Fruit fly (Drosophila melanogaster) whole organism, pupa: ENCODE results near the gene CG42717.

Experiments
- CG10348 ChIP-seq: fragments of 200-800 bp; sonication (Bioruptor generic); IDR thresholded peaks from 2 replicates; pipeline ENCODE4 v1.3.6; 2022; ENCODE audit warnings: missing biosample characterization, missing genetic modification characterization
- CG12605 ChIP-seq: fragments of 200-800 bp; sonication (Bioruptor generic); IDR thresholded peaks from 2 replicates; pipeline ENCODE4 v1.3.6; 2022; ENCODE audit warnings: missing biosample characterization, missing genetic modification characterization
- CG13204 ChIP-seq: fragments of 200-800 bp; sonication (Bioruptor generic); optimal IDR thresholded peaks from 2 replicates; lab custom pipeline; 2018; ENCODE audit warnings: missing biosample characterization, mild to moderate bottlenecking, missing genetic modification characterization, moderate library complexity
- CG14655 ChIP-seq: fragments of 200-800 bp; sonication (Bioruptor generic); optimal IDR thresholded peaks from 3 replicates; lab custom pipeline; 2017; ENCODE audit warnings: mild to moderate bottlenecking, missing biosample characterization, missing genetic modification reagents, missing genetic modification characterization
- CG15710 ChIP-seq: fragments of 200-800 bp; sonication (Bioruptor generic); optimal IDR thresholded peaks from 2 replicates; lab custom pipeline; 2018; ENCODE audit warnings: missing biosample characterization, mild to moderate bottlenecking, missing genetic modification characterization, moderate library complexity
- CG17806 ChIP-seq: fragments of 200-800 bp; sonication (Bioruptor generic); optimal IDR thresholded peaks from 2 replicates; lab custom pipeline; 2018; ENCODE audit warnings: missing biosample characterization, mild to moderate bottlenecking, missing genetic modification characterization, moderate library complexity
- CG32121 ChIP-seq: fragments of 200-800 bp; sonication (Bioruptor generic); IDR thresholded peaks from 2 replicates; pipeline ENCODE4 v1.3.6; 2022; ENCODE audit warnings: missing biosample characterization, missing genetic modification characterization
- CG34367 ChIP-seq: fragments of 200-800 bp; sonication (Bioruptor generic); optimal IDR thresholded peaks from 2 replicates; lab custom pipeline; 2018; ENCODE audit warnings: missing biosample characterization, mild to moderate bottlenecking, missing genetic modification characterization
- CG4496 ChIP-seq: fragments of 200-800 bp; sonication (Bioruptor generic); IDR thresholded peaks from 3 replicates; pipeline ENCODE4 v1.3.6; 2022; ENCODE audit warnings: missing biosample characterization, missing genetic modification characterization
- CG8159 ChIP-seq: fragments of 200-800 bp; sonication (Bioruptor generic); optimal IDR thresholded peaks from 3 replicates; lab custom pipeline; 2018; ENCODE audit warnings: missing biosample characterization, mild to moderate bottlenecking, missing genetic modification characterization, moderate library complexity
- CG8301 ChIP-seq: fragments of 200-800 bp; sonication (Bioruptor generic); optimal IDR thresholded peaks from 2 replicates; lab custom pipeline; 2018; ENCODE audit warnings: missing biosample characterization, mild to moderate bottlenecking, missing genetic modification characterization
- CG9948 ChIP-seq: fragments of 200-800 bp; sonication (Bioruptor generic); optimal IDR thresholded peaks from 2 replicates; lab custom pipeline; 2018; ENCODE audit warnings: missing biosample characterization, mild to moderate bottlenecking, missing genetic modification characterization, moderate library complexity
- D1 ChIP-seq: fragments of 200-800 bp; sonication (Bioruptor generic); optimal IDR thresholded peaks from 2 replicates; lab custom pipeline; 2018; ENCODE audit warnings: missing biosample characterization, mild to moderate bottlenecking, missing genetic modification characterization, moderate library complexity
- EcR ChIP-seq: fragments of 200-800 bp; sonication (Bioruptor generic); optimal IDR thresholded peaks from 3 replicates; lab custom pipeline; 2019; ENCODE audit warnings: missing biosample characterization, missing genetic modification characterization, mild to moderate bottlenecking, moderate library complexity, missing genetic modification reagents
- Ets98B ChIP-seq: fragments of 200-800 bp; sonication (Bioruptor generic); IDR thresholded peaks from 2 replicates; pipeline ENCODE4 v1.3.6; 2022; ENCODE audit warnings: missing biosample characterization, missing genetic modification characterization
- Pif1A ChIP-seq: fragments of 200-800 bp; sonication (Bioruptor generic); optimal IDR thresholded peaks from 3 replicates; lab custom pipeline; 2016; ENCODE audit warnings: missing biosample characterization, missing genetic modification characterization
- Pif1B ChIP-seq: fragments of 200-800 bp; sonication (Bioruptor generic); optimal IDR thresholded peaks from 3 replicates; lab custom pipeline; 2016; ENCODE audit warnings: missing biosample characterization, missing genetic modification characterization
- Snoo ChIP-seq: fragments of 200-800 bp; sonication (Bioruptor generic); optimal IDR thresholded peaks from 3 replicates; lab custom pipeline; 2017; ENCODE audit warnings: missing biosample characterization, mild to moderate bottlenecking, missing genetic modification characterization, inconsistent platforms
- fd96Ca ChIP-seq: fragments of 200-800 bp; sonication (Bioruptor generic); IDR thresholded peaks from 3 replicates; pipeline ENCODE4 v1.3.6; 2022; ENCODE audit warnings: missing biosample characterization, missing genetic modification characterization
- gl ChIP-seq: fragments of 200-800 bp; sonication (Bioruptor generic); optimal IDR thresholded peaks from 2 replicates; lab custom pipeline; 2018; ENCODE audit warnings: missing biosample characterization, mild to moderate bottlenecking, missing genetic modification characterization
- rn ChIP-seq: fragments of 200-800 bp; sonication (Bioruptor generic); IDR thresholded peaks from 2 replicates; pipeline ENCODE4 v1.3.6; 2022; ENCODE audit warnings: missing biosample characterization, missing genetic modification characterization

The CG42717 gene

dm6 chr3L:16053026-16053556 is 20.1 kb upstream of the CG42717 start:
- TF ChIP-seq EcR (GFP tag; lab: Kevin White, UChicago) (no peak), D1 (tag; lab: Kevin White, UChicago) (no peak), CG13204 (GFP tag; lab: Kevin White, UChicago) (no peak)

- TF ChIP-seq Pif1A (GFP tag; lab: Kevin White, UChicago) (peak; percentile 50), CG17806 (tag; lab: Kevin White, UChicago) (no peak), Ets98B (GFP tag; lab: Robert Waterston, UW) (0 out of 2 replicates have a peak, but pooled peaks have one; percentile 12), D1 (tag; lab: Kevin White, UChicago) (peak; percentile 8), CG32121 (GFP tag; lab: Robert Waterston, UW) (no peak), Snoo (tag; lab: Kevin White, UChicago) (no peak), CG8301 (peak; percentile 13), CG10348 (no peak), CG12605 (GFP tag; lab: Robert Waterston, UW) (no peak), CG9948 (tag; lab: Kevin White, UChicago) (no peak), EcR (GFP tag; lab: Kevin White, UChicago) (peak; percentile 33), CG14655 (GFP tag; lab: Kevin White, UChicago) (peak; percentile 13), CG4496 (GFP tag; lab: Robert Waterston, UW) (0 out of 3 replicates have a peak, but pooled peaks have one; percentile 13), CG8159 (peak; percentile 25), Pif1B (GFP tag; lab: Kevin White, UChicago) (peak; percentile 45), CG13204 (GFP tag; lab: Kevin White, UChicago) (peak; percentile 8), CG34367 (tag; lab: Kevin White, UChicago) (no peak), rn (GFP tag; lab: Robert Waterston, UW) (no peak), fd96Ca (peak; percentile 21; the same call in 1 of the 3 replicates), CG15710 (tag; lab: Kevin White, UChicago) (no peak), gl (tag; lab: Kevin White, UChicago) (peak; percentile 45)
These were observed 19.4 kb upstream of the CG42717 start for dm6 chr3L:16052145-16053025.

DNA sequence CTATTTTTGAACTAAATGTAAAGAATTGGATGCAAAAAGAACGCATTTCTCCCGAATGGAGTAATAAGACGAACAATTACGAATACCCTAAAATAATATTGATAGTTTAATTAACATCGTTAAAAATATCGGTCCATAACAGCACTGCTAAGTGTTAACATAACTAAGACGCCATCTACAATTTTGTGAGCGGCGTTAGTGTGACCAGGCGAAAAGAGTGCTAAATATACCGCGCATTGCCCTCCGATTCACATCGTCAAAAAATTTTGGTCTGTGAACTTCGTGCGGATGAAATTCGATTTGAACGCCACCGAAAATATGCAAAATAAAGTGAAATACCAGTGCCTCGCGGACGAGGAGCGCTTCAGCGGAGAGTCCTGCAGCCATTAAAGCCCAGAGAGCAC is 18.7 kb upstream of the CG42717 start, which contains the start of gene Mbs:
TSS of gene Mbs (plus strand) at position 241 of the 404 bp plus-strand sequence.
- TF ChIP-seq Snoo (tag; lab: Kevin White, UChicago) (peak; percentile 1), CG15710 (tag; lab: Kevin White, UChicago) (peak; percentile 10), EcR (GFP tag; lab: Kevin White, UChicago) (no peak), Ets98B (GFP tag; lab: Robert Waterston, UW) (peak; percentile 36; the same call in 1 of the 2 replicates)

- TF ChIP-seq D1 (tag; lab: Kevin White, UChicago) (no peak), fd96Ca (no peak), Pif1A (GFP tag; lab: Kevin White, UChicago) (no peak), rn (GFP tag; lab: Robert Waterston, UW) (no peak), CG34367 (tag; lab: Kevin White, UChicago) (no peak), CG4496 (GFP tag; lab: Robert Waterston, UW) (peak; percentile 12; the same call in 1 of the 3 replicates), CG13204 (GFP tag; lab: Kevin White, UChicago) (no peak), Pif1B (GFP tag; lab: Kevin White, UChicago) (no peak)
These were observed 17.9 kb upstream of the CG42717 start, which contains the start of gene Diap1 for dm6 chr3L:16050887-16051258. Gene Diap1 (minus strand): TSS chr3L:16051034.

DNA sequence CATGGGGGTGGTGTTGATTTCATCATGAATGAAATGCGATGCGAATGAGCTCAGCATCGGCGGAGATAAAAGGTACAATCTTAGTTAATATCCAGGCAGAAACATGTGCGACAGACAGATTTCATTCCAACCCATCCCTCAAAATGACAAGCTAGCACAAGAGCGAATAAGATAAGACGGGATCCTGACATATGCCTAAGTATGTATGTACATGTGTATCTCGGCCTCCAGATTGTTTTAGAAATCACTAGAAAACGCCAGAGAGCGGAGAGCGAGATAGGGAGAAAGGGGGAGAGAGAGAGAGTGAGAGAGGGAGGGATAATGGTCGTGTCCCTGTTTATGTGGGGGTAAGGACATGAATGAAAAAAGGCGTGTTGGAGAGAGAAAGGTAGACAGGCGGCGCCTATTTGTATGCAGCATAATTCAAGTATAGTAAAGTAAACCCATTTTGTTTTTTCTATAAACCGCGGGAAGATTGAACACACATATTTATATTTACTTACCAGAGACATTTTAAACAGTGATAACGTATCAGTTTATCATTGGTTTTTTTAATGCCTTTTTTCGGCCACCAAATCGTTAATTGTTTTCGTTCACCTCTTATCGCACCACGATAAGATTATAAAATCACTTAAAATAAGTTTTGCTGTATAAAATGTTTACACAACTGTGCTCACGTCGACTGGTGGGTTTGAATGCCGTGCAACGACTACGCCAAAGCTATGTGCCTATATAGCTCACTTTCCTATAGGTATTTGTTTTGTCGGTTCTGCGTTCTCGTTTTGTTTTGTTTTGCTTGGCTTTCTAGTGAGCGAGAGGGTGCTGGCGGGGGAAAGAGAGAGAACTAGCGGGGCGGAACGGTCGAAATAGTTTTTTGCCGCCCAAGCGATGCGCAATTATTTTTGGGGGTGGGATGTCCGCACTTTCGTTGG is 17.2 kb upstream of the CG42717 start:
- TF ChIP-seq CG4496 (GFP tag; lab: Robert Waterston, UW) (peak; percentile 56; the same call in 2 of the 3 replicates), Pif1A (GFP tag; lab: Kevin White, UChicago) (no peak), CG8301 (peak; percentile 39), D1 (tag; lab: Kevin White, UChicago) (no peak), CG14655 (GFP tag; lab: Kevin White, UChicago) (peak; percentile 42), Snoo (tag; lab: Kevin White, UChicago) (no peak), CG8159 (no peak), CG10348 (no peak), CG13204 (GFP tag; lab: Kevin White, UChicago) (peak; percentile 20), CG32121 (GFP tag; lab: Robert Waterston, UW) (peak; percentile 64), Pif1B (GFP tag; lab: Kevin White, UChicago) (no peak), CG17806 (tag; lab: Kevin White, UChicago) (no peak), EcR (GFP tag; lab: Kevin White, UChicago) (no peak), CG34367 (tag; lab: Kevin White, UChicago) (no peak), fd96Ca (peak; percentile 67; the same call in 2 of the 3 replicates), CG9948 (tag; lab: Kevin White, UChicago) (no peak), gl (tag; lab: Kevin White, UChicago) (no peak), CG15710 (tag; lab: Kevin White, UChicago) (no peak), CG12605 (GFP tag; lab: Robert Waterston, UW) (peak; percentile 65; the same call in 1 of the 2 replicates), rn (GFP tag; lab: Robert Waterston, UW) (peak; percentile 66), Ets98B (GFP tag; lab: Robert Waterston, UW) (peak; percentile 57)
- TF ChIP-seq, all 21 proteins: peak for 9
